Fruit fly (Drosophila melanogaster) whole organism, embryonic: ENCODE measurements around the gene Prx1.
A peak's percentile ranks its signal among the peaks of the same experiment; 100 is the strongest.

Experiments
- Ada2b ChIP-seq: fragments of 200-800 bp; sonication (Bioruptor generic); IDR thresholded peaks from 2 replicates; pipeline ENCODE4 v1.3.6; 2022; ENCODE audit warnings: missing biosample characterization, missing genetic modification characterization
- Adf1 ChIP-seq: fragments of 200-800 bp; sonication (Bioruptor generic); IDR thresholded peaks from 2 replicates; pipeline ENCODE4 v1.3.6; 2022; ENCODE audit warnings: missing biosample characterization, missing genetic modification characterization
- Aef1 ChIP-seq: fragments of 200-800 bp; sonication (Bioruptor generic); IDR thresholded peaks from 3 replicates; pipeline ENCODE4 v1.3.6; 2022; ENCODE audit warnings: missing biosample characterization, missing genetic modification characterization
- Antp ChIP-seq: fragments of 200-800 bp; sonication (Bioruptor generic); optimal IDR thresholded peaks from 3 replicates; lab custom pipeline; 2016; ENCODE audit warnings: missing biosample characterization, missing genetic modification characterization
- CG10274 ChIP-seq: fragments of 200-800 bp; sonication (Bioruptor generic); optimal IDR thresholded peaks from 3 replicates; lab custom pipeline; 2017; ENCODE audit warnings: missing biosample characterization, mild to moderate bottlenecking, missing genetic modification characterization
- CG10959 ChIP-seq: fragments of 200-800 bp; sonication (Bioruptor generic); IDR thresholded peaks from 2 replicates; pipeline ENCODE4 v1.3.6; 2022; ENCODE audit warnings: missing biosample characterization, missing genetic modification characterization
- CG11398 ChIP-seq: fragments of 200-800 bp; sonication (Bioruptor generic); optimal IDR thresholded peaks from 2 replicates; lab custom pipeline; 2016; ENCODE audit warnings: missing biosample characterization, missing genetic modification characterization
- CG12769 ChIP-seq: fragments of 200-800 bp; sonication (Bioruptor generic); optimal IDR thresholded peaks from 2 replicates; lab custom pipeline; 2019; ENCODE audit warnings: missing biosample characterization, mild to moderate bottlenecking, missing genetic modification characterization, moderate library complexity
- CG13424 ChIP-seq: fragments of 200-800 bp; sonication (Bioruptor generic); optimal IDR thresholded peaks from 2 replicates; lab custom pipeline; 2019; ENCODE audit warnings: missing biosample characterization, mild to moderate bottlenecking, missing genetic modification characterization, moderate library complexity
- CG17385 ChIP-seq: fragments of 200-800 bp; sonication (Bioruptor generic); optimal IDR thresholded peaks from 3 replicates; lab custom pipeline; 2018; ENCODE audit warnings: missing biosample characterization, mild to moderate bottlenecking, missing genetic modification characterization
- CG18262 ChIP-seq: fragments of 200-800 bp; optimal IDR thresholded peaks from 3 replicates; lab custom pipeline; 2019; ENCODE audit warnings: missing biosample characterization, mild to moderate bottlenecking, missing genetic modification characterization, moderate library complexity
- CG30403 ChIP-seq: fragments of 200-800 bp; sonication (Bioruptor generic); optimal IDR thresholded peaks from 3 replicates; lab custom pipeline; 2016; ENCODE audit warnings: missing biosample characterization, missing genetic modification characterization
- CG34224 ChIP-seq: fragments of 200-800 bp; sonication (Bioruptor generic); IDR thresholded peaks from 3 replicates; pipeline ENCODE4 v1.3.6; 2022; ENCODE audit warnings: missing biosample characterization, missing genetic modification characterization; ENCODE audit not compliant: partially characterized antibody
- CG34422 ChIP-seq: fragments of 200-800 bp; sonication (Bioruptor generic); IDR thresholded peaks from 3 replicates; pipeline ENCODE4 v1.3.6; 2022; ENCODE audit warnings: missing biosample characterization, missing genetic modification characterization
- CG3847 ChIP-seq: fragments of 200-800 bp; sonication (Bioruptor generic); IDR thresholded peaks from 2 replicates; pipeline ENCODE4 v1.3.6; 2022; ENCODE audit warnings: missing biosample characterization, missing genetic modification characterization
- CG4404 ChIP-seq: fragments of 200-800 bp; sonication (Bioruptor generic); IDR thresholded peaks from 2 replicates; pipeline ENCODE4 v1.3.6; 2022; ENCODE audit warnings: missing biosample characterization, missing genetic modification characterization
- CG5180 ChIP-seq: fragments of 200-800 bp; sonication (Bioruptor generic); optimal IDR thresholded peaks from 3 replicates; lab custom pipeline; 2017; ENCODE audit warnings: missing biosample characterization, missing genetic modification characterization, mild to moderate bottlenecking, moderate library complexity, missing genetic modification reagents
- CG6654 ChIP-seq: fragments of 200-800 bp; sonication (Bioruptor generic); optimal IDR thresholded peaks from 2 replicates; lab custom pipeline; 2017; ENCODE audit warnings: missing biosample characterization, mild to moderate bottlenecking, missing genetic modification characterization
- CG9932 ChIP-seq: fragments of 200-800 bp; sonication (Bioruptor generic); IDR thresholded peaks from 2 replicates; pipeline ENCODE4 v1.3.6; 2022; ENCODE audit warnings: missing biosample characterization, missing genetic modification characterization
- CrebB ChIP-seq: fragments of 200-800 bp; sonication (Bioruptor generic); optimal IDR thresholded peaks from 3 replicates; lab custom pipeline; 2018; ENCODE audit warnings: missing biosample characterization, mild to moderate bottlenecking, missing genetic modification characterization
- Deaf1 ChIP-seq: fragments of 200-800 bp; optimal IDR thresholded peaks from 3 replicates; lab custom pipeline; 2019; ENCODE audit warnings: missing biosample characterization, mild to moderate bottlenecking, missing genetic modification characterization, moderate library complexity
- Ets65A ChIP-seq: fragments of 200-800 bp; sonication (Bioruptor generic); peaks from one replicate; lab custom pipeline; 2016; ENCODE audit warnings: missing biosample characterization, missing genetic modification characterization
- HLHmδ ChIP-seq: fragments of 200-800 bp; sonication (Bioruptor generic); optimal IDR thresholded peaks from 2 replicates; lab custom pipeline; 2018; ENCODE audit warnings: missing biosample characterization, mild to moderate bottlenecking, missing genetic modification characterization, moderate library complexity
- Hr3 ChIP-seq: fragments of 200-800 bp; sonication (Bioruptor generic); optimal IDR thresholded peaks from 3 replicates; lab custom pipeline; 2016; ENCODE audit warnings: missing biosample characterization, missing genetic modification characterization
- Poxn ChIP-seq: fragments of 200-800 bp; sonication (Bioruptor generic); IDR thresholded peaks from 2 replicates; pipeline ENCODE4 v1.3.6; 2022; ENCODE audit warnings: missing biosample characterization, missing genetic modification characterization
- Ptx1 ChIP-seq: fragments of 200-800 bp; sonication (Bioruptor generic); IDR thresholded peaks from 2 replicates; pipeline ENCODE4 v1.3.6; 2022; ENCODE audit warnings: missing biosample characterization, missing genetic modification characterization
- Rfx ChIP-seq: fragments of 200-800 bp; sonication (Bioruptor generic); IDR thresholded peaks from 2 replicates; pipeline ENCODE4 v1.3.6; 2022; ENCODE audit warnings: missing biosample characterization, missing genetic modification characterization
- Scr ChIP-seq: fragments of 200-800 bp; sonication (Bioruptor generic); IDR thresholded peaks from 2 replicates; pipeline ENCODE4 v1.3.6; 2022; ENCODE audit warnings: missing biosample characterization, missing genetic modification characterization; ENCODE audit not compliant: partially characterized antibody
- Stat92E ChIP-seq, 3 experiments: fragments of >200 bp in 2 of 3; fragments of 200-800 bp in 1 of 3; sonication (Bioruptor generic) in 1 of 3; optimal IDR thresholded peaks; 2 replicates each; lab custom pipeline; 2017 to 2019; ENCODE audit warnings: missing biosample characterization in 3 of 3, missing genetic modification characterization in 3 of 3, mild to moderate bottlenecking in 1 of 3, moderate library complexity in 1 of 3
- ash1 ChIP-seq: fragments of 200-800 bp; sonication (Bioruptor generic); optimal IDR thresholded peaks from 2 replicates; lab custom pipeline; 2018; ENCODE audit warnings: missing biosample characterization, mild to moderate bottlenecking, missing genetic modification characterization
- az2 ChIP-seq: fragments of 200-800 bp; sonication (Bioruptor generic); optimal IDR thresholded peaks from 3 replicates; lab custom pipeline; 2016; ENCODE audit warnings: missing biosample characterization, missing genetic modification characterization
- chif ChIP-seq, 2 experiments: fragments of 200-800 bp; sonication (Bioruptor generic); optimal IDR thresholded peaks; 3 replicates each; lab custom pipeline; 2016; ENCODE audit warnings: missing biosample characterization in 2 of 2, missing genetic modification characterization in 2 of 2
- fd102C ChIP-seq: fragments of 200-800 bp; sonication (Bioruptor generic); optimal IDR thresholded peaks from 2 replicates; lab custom pipeline; 2018; ENCODE audit warnings: missing biosample characterization, mild to moderate bottlenecking, missing genetic modification characterization, moderate library complexity
- gfzf ChIP-seq: fragments of 200-800 bp; sonication (Bioruptor generic); optimal IDR thresholded peaks from 2 replicates; lab custom pipeline; 2016; ENCODE audit warnings: missing biosample characterization, mild to moderate bottlenecking, missing genetic modification characterization, moderate library complexity
- hkb ChIP-seq, 2 experiments: fragments of 200-800 bp in 1 of 2; fragments of >200 bp in 1 of 2; sonication (Bioruptor generic) in 1 of 2; IDR thresholded peaks in 1 of 2; optimal IDR thresholded peaks in 1 of 2; 2 replicates each; pipeline versions ENCODE4 v1.3.6 to Lab custom; 2017 to 2022; ENCODE audit warnings: missing biosample characterization in 1 of 2, missing genetic modification characterization in 1 of 2
- insv ChIP-seq, 2 experiments: fragments of 200-800 bp; sonication (Bioruptor generic); optimal IDR thresholded peaks; 3 replicates each; lab custom pipeline; 2016 to 2018; ENCODE audit warnings: missing biosample characterization in 2 of 2, missing genetic modification characterization in 2 of 2
- lmd ChIP-seq: fragments of 200-800 bp; sonication (Bioruptor generic); IDR thresholded peaks from 2 replicates; pipeline ENCODE4 v1.3.6; 2022; ENCODE audit warnings: missing biosample characterization, missing genetic modification characterization
- lola ChIP-seq, 3 experiments: fragments of >200 bp in 2 of 3; fragments of 200-800 bp in 1 of 3; sonication (Bioruptor generic) in 1 of 3; optimal IDR thresholded peaks; 2 replicates each; lab custom pipeline; 2017 to 2019; ENCODE audit warnings: missing biosample characterization in 3 of 3, missing genetic modification characterization in 3 of 3, mild to moderate bottlenecking in 1 of 3, moderate library complexity in 1 of 3
- mld ChIP-seq: fragments of 200-800 bp; sonication (Bioruptor generic); IDR thresholded peaks from 3 replicates; pipeline ENCODE4 v1.3.6; 2022; ENCODE audit warnings: missing biosample characterization, missing genetic modification characterization; ENCODE audit not compliant: partially characterized antibody
- org-1 ChIP-seq: fragments of 200-800 bp; sonication (Bioruptor generic); optimal IDR thresholded peaks from 2 replicates; lab custom pipeline; 2017; ENCODE audit warnings: missing biosample characterization, missing genetic modification characterization
- pros ChIP-seq: fragments of 200-800 bp; sonication (Bioruptor generic); optimal IDR thresholded peaks from 3 replicates; lab custom pipeline; 2019; ENCODE audit warnings: missing biosample characterization, mild to moderate bottlenecking, missing genetic modification characterization, moderate library complexity
- schlank ChIP-seq: fragments of 200-800 bp; sonication (Bioruptor generic); optimal IDR thresholded peaks from 2 replicates; lab custom pipeline; 2018; ENCODE audit warnings: missing biosample characterization, mild to moderate bottlenecking, missing genetic modification characterization
- sob ChIP-seq: fragments of 200-800 bp; sonication (Bioruptor generic); IDR thresholded peaks from 2 replicates; pipeline ENCODE4 v1.3.6; 2022; ENCODE audit warnings: missing biosample characterization, missing genetic modification characterization
- ssp ChIP-seq: fragments of 200-800 bp; sonication (Bioruptor generic); IDR thresholded peaks from 2 replicates; pipeline ENCODE4 v1.3.6; 2022; ENCODE audit warnings: missing biosample characterization, missing genetic modification characterization
- tin ChIP-seq: fragments of 200-800 bp; sonication (Bioruptor generic); optimal IDR thresholded peaks from 3 replicates; lab custom pipeline; 2016; ENCODE audit warnings: missing biosample characterization, missing genetic modification characterization
- unc-4 ChIP-seq: fragments of 200-800 bp; sonication (Bioruptor generic); IDR thresholded peaks from 2 replicates; pipeline ENCODE4 v1.3.6; 2022; ENCODE audit warnings: missing biosample characterization, missing genetic modification characterization; ENCODE audit not compliant: partially characterized antibody
- vvl ChIP-seq: fragments of 200-800 bp; sonication (Bioruptor generic); IDR thresholded peaks from 2 replicates; pipeline ENCODE4 v1.3.6; 2022; ENCODE audit warnings: missing biosample characterization, missing genetic modification characterization

The Prx1 gene

dm6 chr3L:15235289-15236080 lies 27.8 kb downstream of the Prx1 start, which contains the start of gene Tollo (continued):
- TF ChIP-seq chif (GFP tag; optimal IDR thresholded peaks at IDR 0.05; lab: Kevin White, UChicago), result peak in 1 of 2 experiments; percentile 10
- TF ChIP-seq CG18262 (tag; lab: Kevin White, UChicago), result no peak
- TF ChIP-seq mld (GFP tag; lab: Robert Waterston, UW), result 0 out of 3 replicates have a peak, but pooled peaks have one; percentile 50
- peak in 1 of 3 experiments; percentile 65 for TF ChIP-seq Stat92E (GFP tag; optimal IDR thresholded peaks at IDR 0.05; lab: Kevin White, UChicago)
- TF ChIP-seq CG3847 (GFP tag; lab: Robert Waterston, UW), result peak; percentile 48; the same call in 1 of the 2 replicates
- TF ChIP-seq Deaf1 (tag; lab: Kevin White, UChicago), result peak; percentile 73
- peak; percentile 69 for TF ChIP-seq vvl (GFP tag; lab: Robert Waterston, UW)
- peak; percentile 11 for TF ChIP-seq CG30403 (GFP tag; lab: Kevin White, UChicago)
- TF ChIP-seq pros (GFP tag; lab: Kevin White, UChicago), result peak; percentile 30
- TF ChIP-seq CG9932 (GFP tag; lab: Robert Waterston, UW), result peak; percentile 66
- peak; percentile 35 for TF ChIP-seq CG17385 (GFP tag; lab: Kevin White, UChicago)
- peak; percentile 27; the same call in 1 of the 2 replicates for TF ChIP-seq ssp (GFP tag; lab: Robert Waterston, UW)
- peak; percentile 53; the same call in 1 of the 2 replicates for TF ChIP-seq Rfx (GFP tag; lab: Robert Waterston, UW)
- peak; percentile 46 for TF ChIP-seq CrebB (tag; lab: Kevin White, UChicago)
- TF ChIP-seq CG34224 (GFP tag; lab: Robert Waterston, UW), result peak; percentile 65
- TF ChIP-seq ash1 (GFP tag; lab: Kevin White, UChicago), result peak; percentile 10
- TF ChIP-seq hkb (optimal IDR thresholded peaks at IDR 0.05; lab: Kevin White, UChicago), result no peak
- peak; percentile 33; the same call in 1 of the 2 replicates for TF ChIP-seq hkb (GFP tag; IDR thresholded peaks at IDR 0.05; lab: Robert Waterston, UW)
- TF ChIP-seq gfzf (GFP tag; lab: Kevin White, UChicago), result no peak
- TF ChIP-seq CG12769, result no peak
- TF ChIP-seq CG10274 (GFP tag; lab: Kevin White, UChicago), result peak; percentile 3
- peak; percentile 16 for TF ChIP-seq CG13424
- 0 out of 2 replicates have a peak, but pooled peaks have one; percentile 49 for TF ChIP-seq lmd (GFP tag; lab: Robert Waterston, UW)
- TF ChIP-seq CG6654, result peak; percentile 7
- TF ChIP-seq Scr (GFP tag; lab: Robert Waterston, UW), result peak; percentile 62
- no peak for TF ChIP-seq lola (GFP tag; optimal IDR thresholded peaks at IDR 0.05; lab: Kevin White, UChicago)
- peak; percentile 93 for TF ChIP-seq Ets65A
- TF ChIP-seq HLHmδ (GFP tag; lab: Kevin White, UChicago), result peak; percentile 68
- no peak for TF ChIP-seq org-1 (GFP tag; lab: Kevin White, UChicago)
- TF ChIP-seq fd102C (GFP tag; lab: Kevin White, UChicago), result peak; percentile 30
- peak; percentile 23; the same call in 1 of the 2 replicates for TF ChIP-seq unc-4 (GFP tag; lab: Robert Waterston, UW)
- no peak for TF ChIP-seq Hr3
- TF ChIP-seq CG10959 (GFP tag; lab: Robert Waterston, UW), result 0 out of 2 replicates have a peak, but pooled peaks have one; percentile 31
- TF ChIP-seq schlank (tag; lab: Kevin White, UChicago), result no peak
- TF ChIP-seq Ptx1 (GFP tag; lab: Robert Waterston, UW), result peak; percentile 51; the same call in 1 of the 2 replicates
- TF ChIP-seq insv (GFP tag; optimal IDR thresholded peaks at IDR 0.05; lab: Kevin White, UChicago), result peak in 1 of 2 experiments; percentile 6
- peak; percentile 49 for TF ChIP-seq CG4404 (GFP tag; lab: Robert Waterston, UW)
- 0 out of 2 replicates have a peak, but pooled peaks have one; percentile 1 for TF ChIP-seq Poxn (GFP tag; lab: Robert Waterston, UW)
- no peak for TF ChIP-seq tin (GFP tag; lab: Kevin White, UChicago)
- TF ChIP-seq CG11398 (GFP tag; lab: Kevin White, UChicago), result no peak
- peak; percentile 55 for TF ChIP-seq CG5180 (GFP tag; lab: Kevin White, UChicago)
- peak; percentile 16 for TF ChIP-seq az2 (GFP tag; lab: Kevin White, UChicago)
- TF ChIP-seq Aef1 (GFP tag; lab: Robert Waterston, UW), result peak; percentile 29; the same call in 1 of the 3 replicates
- TF ChIP-seq CG34422 (GFP tag; lab: Robert Waterston, UW), result 0 out of 3 replicates have a peak, but pooled peaks have one; percentile 34
- peak; percentile 44 for TF ChIP-seq Antp (GFP tag; lab: Kevin White, UChicago)
- 0 out of 2 replicates have a peak, but pooled peaks have one; percentile 12 for TF ChIP-seq Ada2b
- TF ChIP-seq Adf1 (GFP tag; lab: Robert Waterston, UW), result peak; percentile 14; the same call in 1 of the 2 replicates
- TF ChIP-seq sob (GFP tag; lab: Robert Waterston, UW), result peak; percentile 37
